Worm (Caenorhabditis elegans) whole organism, early embryonic: ENCODE measurements around the gene W06G6.17.

ENCODE experiments used
- aly-1 ChIP-seq: sonication (generic microtip); optimal IDR thresholded peaks from 2 replicates; lab custom pipeline; 2016; ENCODE audit warnings: missing genetic modification characterization, missing compliant biosample characterization
- ama-1 ChIP-seq: fragments of 150-350 bp; optimal IDR thresholded peaks from 2 replicates; lab custom pipeline; 2014
- ceh-13 ChIP-seq: fragments of 200-800 bp; sonication (Bioruptor generic); optimal IDR thresholded peaks from 2 replicates; lab custom pipeline; 2018; ENCODE audit warnings: mild to moderate bottlenecking, missing genetic modification characterization, missing compliant biosample characterization
- ets-7 ChIP-seq: sonication (generic microtip); optimal IDR thresholded peaks from 2 replicates; lab custom pipeline; 2016; ENCODE audit warnings: missing genotype, missing genetic modification characterization, missing compliant biosample characterization
- flt-1 ChIP-seq: fragments of 200-800 bp; sonication (Bioruptor generic); IDR thresholded peaks from 2 replicates; pipeline ENCODE4 v1.3.6; 2022; ENCODE audit warnings: missing genetic modification characterization, missing compliant biosample characterization
- hmg-4 ChIP-seq: fragments of 200-800 bp; sonication (Bioruptor generic); optimal IDR thresholded peaks from 2 replicates; lab custom pipeline; 2018; ENCODE audit warnings: mild to moderate bottlenecking, missing genetic modification characterization, missing compliant biosample characterization
- pes-1 ChIP-seq: fragments of 200-800 bp; sonication (Bioruptor generic); IDR thresholded peaks from 2 replicates; pipeline ENCODE4 v1.3.6; 2022; ENCODE audit warnings: missing genetic modification reagents, missing genetic modification characterization, missing compliant biosample characterization
- scrt-1 ChIP-seq: fragments of 200-800 bp; sonication (Bioruptor generic); IDR thresholded peaks from 2 replicates; pipeline ENCODE4 v1.3.6; 2022; ENCODE audit warnings: missing genetic modification characterization, missing compliant biosample characterization
- tbx-11 ChIP-seq: fragments of 200-800 bp; sonication (Bioruptor generic); IDR thresholded peaks from 2 replicates; pipeline ENCODE4 v1.3.6; 2022; ENCODE audit warnings: missing genetic modification characterization, missing compliant biosample characterization
- tbx-37 ChIP-seq: fragments of 200-800 bp; sonication (Bioruptor generic); conservative IDR thresholded peaks from 2 replicates; pipeline ENCODE4 v1.3.6; 2022; ENCODE audit warnings: missing genetic modification reagents, missing genetic modification characterization, missing compliant biosample characterization
- tra-4 ChIP-seq: sonication (generic microtip); optimal IDR thresholded peaks from 2 replicates; lab custom pipeline; 2017; ENCODE audit warnings: missing genetic modification characterization, missing compliant biosample characterization

DNA sequence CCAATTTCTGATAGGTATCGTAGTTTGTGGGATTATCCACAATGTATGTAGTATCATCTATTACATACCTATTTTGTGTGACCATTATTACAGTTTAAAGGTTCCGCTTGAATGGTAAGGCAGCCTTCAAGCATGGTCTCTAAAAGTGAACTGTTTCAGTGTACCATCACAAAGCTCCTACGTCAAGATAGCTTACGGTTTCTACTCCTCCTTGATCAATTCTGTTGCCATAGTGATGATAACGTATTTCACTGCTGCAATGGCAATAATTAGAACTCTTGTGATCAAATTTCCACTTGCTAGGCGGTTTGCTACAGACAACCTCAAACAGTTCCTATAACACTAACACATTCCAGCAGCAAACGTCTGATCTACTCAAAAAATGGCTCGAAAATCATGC, 38.3 kb upstream of the W06G6.17 start:
- TF ChIP-seq flt-1 (GFP tag; lab: Robert Waterston, UW) (no peak), ama-1 (lab: Kevin White, UChicago) (no peak), scrt-1 (no peak), hmg-4 (GFP tag; lab: Kevin White, UChicago) (no peak), ceh-13 (GFP tag; lab: Kevin White, UChicago) (no peak), aly-1 (tag; lab: Kevin White, UChicago) (no peak), pes-1 (no peak), ets-7 (tag; lab: Kevin White, UChicago) (no peak), tbx-11 (GFP tag; lab: Robert Waterston, UW) (no peak), tbx-37 (GFP tag; lab: Robert Waterston, UW) (no peak), tra-4 (tag; lab: Kevin White, UChicago) (no peak)
